Worm (Caenorhabditis elegans) whole organism, mixed stage, embryonic: ENCODE measurements around the gene sri-73.

Source experiments
- M03D4.4 ChIP-seq: sonication (generic microtip); optimal IDR thresholded peaks from 2 replicates; lab custom pipeline; 2017; ENCODE audit warnings: mild to moderate bottlenecking, missing genetic modification characterization, missing compliant biosample characterization
- bed-3 ChIP-seq: fragments of 200-800 bp; sonication (Bioruptor generic); optimal IDR thresholded peaks from 3 replicates; lab custom pipeline; 2018; ENCODE audit warnings: mild to moderate bottlenecking, missing genetic modification characterization, moderate library complexity, missing compliant biosample characterization
- blmp-1 ChIP-seq: fragments of 150-350 bp; optimal IDR thresholded peaks from 2 replicates; lab custom pipeline; 2014; ENCODE audit warnings: missing biosample characterization, missing genetic modification characterization
- ceh-39 ChIP-seq: fragments of 150-350 bp; optimal IDR thresholded peaks from 2 replicates; lab custom pipeline; 2014; ENCODE audit warnings: missing biosample characterization, missing genetic modification characterization
- ceh-43 ChIP-seq: fragments of 200-800 bp; sonication (Bioruptor generic); optimal IDR thresholded peaks from 2 replicates; lab custom pipeline; 2018; ENCODE audit warnings: mild to moderate bottlenecking, missing genetic modification characterization, moderate library complexity, missing compliant biosample characterization
- ceh-83 ChIP-seq: fragments of 200-800 bp; sonication (Bioruptor generic); optimal IDR thresholded peaks from 2 replicates; lab custom pipeline; 2018; ENCODE audit warnings: mild to moderate bottlenecking, missing genetic modification characterization, missing compliant biosample characterization
- cnd-1 ChIP-seq: fragments of 200-800 bp; sonication (Bioruptor generic); optimal IDR thresholded peaks from 2 replicates; lab custom pipeline; 2018; ENCODE audit warnings: mild to moderate bottlenecking, missing genetic modification characterization, missing compliant biosample characterization
- elt-1 ChIP-seq: sonication (generic microtip); optimal IDR thresholded peaks from 2 replicates; lab custom pipeline; 2017; ENCODE audit warnings: missing genetic modification characterization, mild to moderate bottlenecking, missing compliant biosample characterization, antibody characterized with exemption, moderate library complexity, borderline replicate concordance; ENCODE audit not compliant: insufficient read depth
- elt-3 ChIP-seq: fragments of 150-350 bp; optimal IDR thresholded peaks from 2 replicates; lab custom pipeline; 2014; ENCODE audit warnings: missing biosample characterization, missing genetic modification characterization
- flh-1 ChIP-seq: fragments of 200-800 bp; sonication (Bioruptor generic); optimal IDR thresholded peaks from 2 replicates; lab custom pipeline; 2018; ENCODE audit warnings: mild to moderate bottlenecking, missing genetic modification characterization, moderate library complexity, missing compliant biosample characterization
- ham-2 ChIP-seq: fragments of 200-800 bp; sonication (Bioruptor generic); optimal IDR thresholded peaks from 2 replicates; lab custom pipeline; 2018; ENCODE audit warnings: mild to moderate bottlenecking, missing genetic modification characterization, missing compliant biosample characterization
- hlh-1 ChIP-seq: fragments of 150-350 bp; optimal IDR thresholded peaks from 2 replicates; lab custom pipeline; 2014; ENCODE audit warnings: missing biosample characterization, missing genetic modification reagents, missing genetic modification characterization
- lin-13 ChIP-seq: fragments of 150-350 bp; optimal IDR thresholded peaks from 2 replicates; lab custom pipeline; 2014; ENCODE audit warnings: missing biosample characterization, missing genetic modification characterization
- lin-32 ChIP-seq: fragments of 200-800 bp; sonication (Bioruptor generic); optimal IDR thresholded peaks from 2 replicates; lab custom pipeline; 2018; ENCODE audit warnings: mild to moderate bottlenecking, missing genetic modification characterization, missing compliant biosample characterization
- lsy-2 ChIP-seq: fragments of 150-350 bp; optimal IDR thresholded peaks from 2 replicates; lab custom pipeline; 2014; ENCODE audit warnings: missing biosample characterization, missing genetic modification characterization
- mab-5 ChIP-seq: fragments of 150-350 bp; optimal IDR thresholded peaks from 2 replicates; lab custom pipeline; 2014; ENCODE audit warnings: missing biosample characterization, missing genetic modification characterization
- mep-1 ChIP-seq: fragments of 150-350 bp; optimal IDR thresholded peaks from 2 replicates; lab custom pipeline; 2017; ENCODE audit warnings: missing biosample characterization, missing genetic modification reagents, missing genetic modification characterization, inconsistent platforms
- mls-2 ChIP-seq: sonication (generic microtip); optimal IDR thresholded peaks from 2 replicates; lab custom pipeline; 2016; ENCODE audit warnings: mild to moderate bottlenecking, missing genetic modification characterization, moderate library complexity, missing compliant biosample characterization
- nhr-12 ChIP-seq: fragments of 150-350 bp; optimal IDR thresholded peaks from 2 replicates; lab custom pipeline; 2014; ENCODE audit warnings: missing biosample characterization, missing genetic modification characterization
- nhr-2 ChIP-seq: fragments of 150-350 bp; optimal IDR thresholded peaks from 2 replicates; lab custom pipeline; 2014; ENCODE audit warnings: missing biosample characterization, missing genetic modification characterization
- nhr-237 ChIP-seq: fragments of 150-350 bp; optimal IDR thresholded peaks from 2 replicates; lab custom pipeline; 2014; ENCODE audit warnings: missing biosample characterization, missing genetic modification characterization
- nhr-28 ChIP-seq: fragments of 150-350 bp; optimal IDR thresholded peaks from 2 replicates; lab custom pipeline; 2014; ENCODE audit warnings: missing biosample characterization, missing genetic modification characterization
- nhr-76 ChIP-seq: sonication (generic microtip); optimal IDR thresholded peaks from 2 replicates; lab custom pipeline; 2017; ENCODE audit warnings: missing biosample characterization, missing genetic modification characterization
- pha-4 ChIP-seq: fragments of 150-350 bp; optimal IDR thresholded peaks from 2 replicates; lab custom pipeline; 2018; ENCODE audit warnings: missing biosample characterization, missing genetic modification reagents, missing genetic modification characterization
- sem-2 ChIP-seq: fragments of 200-800 bp; sonication (Bioruptor generic); optimal IDR thresholded peaks from 2 replicates; lab custom pipeline; 2018; ENCODE audit warnings: mild to moderate bottlenecking, missing genetic modification characterization, missing compliant biosample characterization
- snpc-4 ChIP-seq: fragments of 150-350 bp; optimal IDR thresholded peaks from 2 replicates; lab custom pipeline; 2014; ENCODE audit warnings: missing biosample characterization, missing genetic modification characterization
- sptf-1 ChIP-seq: sonication (generic microtip); optimal IDR thresholded peaks from 2 replicates; lab custom pipeline; 2017; ENCODE audit warnings: mild to moderate bottlenecking, missing genetic modification characterization, moderate library complexity, missing compliant biosample characterization
- tbx-8 ChIP-seq: fragments of 200-800 bp; sonication (Bioruptor generic); optimal IDR thresholded peaks from 2 replicates; lab custom pipeline; 2018; ENCODE audit warnings: mild to moderate bottlenecking, missing genetic modification characterization, moderate library complexity, missing compliant biosample characterization
- unc-39 ChIP-seq: fragments of 150-350 bp; optimal IDR thresholded peaks from 2 replicates; lab custom pipeline; 2014; ENCODE audit warnings: missing biosample characterization, missing genetic modification characterization
- unc-62 ChIP-seq: fragments of 150-350 bp; optimal IDR thresholded peaks from 2 replicates; lab custom pipeline; 2014; ENCODE audit warnings: missing biosample characterization, missing genetic modification reagents, missing genetic modification characterization
- zip-8 ChIP-seq: fragments of 150-350 bp; optimal IDR thresholded peaks from 2 replicates; lab custom pipeline; 2014; ENCODE audit warnings: missing biosample characterization, missing genetic modification characterization
- ztf-11 ChIP-seq: fragments of 150-350 bp; optimal IDR thresholded peaks from 2 replicates; lab custom pipeline; 2014; ENCODE audit warnings: missing biosample characterization, missing genetic modification characterization

Gene sri-73

ce11 chrV:527602-528001, 38.3 kb downstream of the sri-73 start, which contains the start of gene srw-108:
Gene srw-108, plus strand, starts transcription at chrV:527902.
- TF ChIP-seq nhr-12 (tag; lab: Kevin White, UChicago): no peak
- TF ChIP-seq ceh-83 (GFP tag; lab: Kevin White, UChicago): no peak
- TF ChIP-seq elt-3: no peak
- no peak for TF ChIP-seq tbx-8 (GFP tag; lab: Kevin White, UChicago)
- no peak for TF ChIP-seq nhr-2 (tag; lab: Kevin White, UChicago)
- TF ChIP-seq, all 35 proteins: peak for 0

- TF ChIP-seq M03D4.4 (tag; lab: Kevin White, UChicago) (no peak), elt-3 (no peak), lin-13 (no peak), zip-8 (no peak), unc-62 (GFP tag; lab: Kevin White, UChicago) (no peak), cnd-1 (tag; lab: Kevin White, UChicago) (no peak), nhr-237 (tag; lab: Kevin White, UChicago) (no peak), nhr-12 (tag; lab: Kevin White, UChicago) (no peak), nhr-76 (tag; lab: Kevin White, UChicago) (no peak), snpc-4 (tag; lab: Kevin White, UChicago) (no peak), elt-1 (tag; lab: Kevin White, UChicago) (no peak), lsy-2 (tag; lab: Kevin White, UChicago) (no peak), sem-2 (GFP tag; lab: Kevin White, UChicago) (no peak), ceh-83 (GFP tag; lab: Kevin White, UChicago) (no peak), mls-2 (no peak), tbx-8 (GFP tag; lab: Kevin White, UChicago) (no peak), nhr-28 (no peak), mep-1 (no peak)
Observed at ce11 chrV:525040-525439, 40.8 kb downstream of the sri-73 start, which contains the start of gene R11G11.16. Gene R11G11.16, minus strand, starts transcription at chrV:525140.

- TF ChIP-seq mls-2: no peak
- no peak for TF ChIP-seq elt-1 (tag; lab: Kevin White, UChicago)
- no peak for TF ChIP-seq nhr-12 (tag; lab: Kevin White, UChicago)
- TF ChIP-seq ztf-11: no peak
- no peak for TF ChIP-seq sem-2 (GFP tag; lab: Kevin White, UChicago)
- no peak for TF ChIP-seq lsy-2 (tag; lab: Kevin White, UChicago)
- no peak for TF ChIP-seq lin-32
- TF ChIP-seq M03D4.4 (tag; lab: Kevin White, UChicago): no peak
- TF ChIP-seq elt-3: no peak
- no peak for TF ChIP-seq unc-39 (tag; lab: Kevin White, UChicago)
- no peak for TF ChIP-seq ceh-39 (tag; lab: Kevin White, UChicago)
- no peak for TF ChIP-seq nhr-28
- TF ChIP-seq hlh-1 (tag; lab: Kevin White, UChicago): no peak
- TF ChIP-seq nhr-237 (tag; lab: Kevin White, UChicago): no peak
- TF ChIP-seq, all 35 proteins: peak for 0
Observed at ce11 chrV:524058-524457, 41.8 kb downstream of the sri-73 start, which contains the start of gene lipl-3. Gene lipl-3, minus strand, starts transcription at chrV:524218.

- no peak for TF ChIP-seq ceh-43
- TF ChIP-seq, all 35 proteins: peak for 0
Observed at ce11 chrV:521517-521916, 44.4 kb downstream of the sri-73 start, which contains the start of gene srw-107. Gene srw-107, minus strand, starts transcription at chrV:521617.

ce11 chrV:519445-519844, 46.4 kb downstream of the sri-73 start, which contains the start of gene nhr-210:
Gene nhr-210, minus strand, starts transcription at chrV:519545.
- TF ChIP-seq mab-5 (tag; lab: Kevin White, UChicago) (no peak), bed-3 (no peak), unc-62 (GFP tag; lab: Kevin White, UChicago) (no peak), blmp-1 (tag; lab: Kevin White, UChicago) (no peak), mep-1 (no peak), nhr-2 (tag; lab: Kevin White, UChicago) (no peak), M03D4.4 (tag; lab: Kevin White, UChicago) (no peak), mls-2 (no peak), nhr-76 (tag; lab: Kevin White, UChicago) (no peak), hlh-1 (tag; lab: Kevin White, UChicago) (no peak), sptf-1 (tag; lab: Kevin White, UChicago) (no peak), lin-32 (no peak), sem-2 (GFP tag; lab: Kevin White, UChicago) (no peak), elt-3 (no peak), lsy-2 (tag; lab: Kevin White, UChicago) (no peak), flh-1 (GFP tag; lab: Kevin White, UChicago) (no peak), elt-1 (tag; lab: Kevin White, UChicago) (no peak), ham-2 (no peak), pha-4 (no peak), cnd-1 (tag; lab: Kevin White, UChicago) (no peak)
